Worm (Caenorhabditis elegans) whole organism, L3 larva: ENCODE data around the gene ZK662.2.

Experiments used
- R02D3.7 ChIP-seq: fragments of 150-350 bp; optimal IDR thresholded peaks from 2 replicates; lab custom pipeline; 2014; ENCODE audit warnings: missing biosample characterization, missing genetic modification characterization
- ZK546.5 ChIP-seq: sonication (generic microtip); optimal IDR thresholded peaks from 2 replicates; lab custom pipeline; 2017; ENCODE audit warnings: missing biosample characterization, missing genetic modification characterization
- ama-1 ChIP-seq: fragments of 150-350 bp; optimal IDR thresholded peaks from 2 replicates; lab custom pipeline; 2018
- ceh-16 ChIP-seq: sonication (generic microtip); optimal IDR thresholded peaks from 2 replicates; lab custom pipeline; 2017; ENCODE audit warnings: missing biosample characterization, missing genetic modification characterization
- ceh-28 ChIP-seq: fragments of 150-350 bp; optimal IDR thresholded peaks from 2 replicates; lab custom pipeline; 2014; ENCODE audit warnings: missing biosample characterization, missing genetic modification reagents, missing genetic modification characterization
- ceh-82 ChIP-seq: fragments of 150-350 bp; optimal IDR thresholded peaks from 2 replicates; lab custom pipeline; 2014; ENCODE audit warnings: missing biosample characterization, missing genetic modification characterization
- daf-12 ChIP-seq: fragments of 150-350 bp; optimal IDR thresholded peaks from 2 replicates; lab custom pipeline; 2014; ENCODE audit warnings: missing biosample characterization, missing genetic modification reagents, missing genetic modification characterization
- egl-27 ChIP-seq: sonication (generic microtip); optimal IDR thresholded peaks from 4 replicates; lab custom pipeline; 2017; ENCODE audit warnings: missing biosample characterization, missing genetic modification reagents, missing genetic modification characterization
- egl-5 ChIP-seq: fragments of 150-350 bp; optimal IDR thresholded peaks from 2 replicates; lab custom pipeline; 2017; ENCODE audit warnings: missing biosample characterization, missing genetic modification reagents, missing genetic modification characterization, inconsistent platforms
- elt-1 ChIP-seq: fragments of 150-350 bp; optimal IDR thresholded peaks from 2 replicates; lab custom pipeline; 2014; ENCODE audit warnings: missing biosample characterization, missing genetic modification characterization
- elt-3 ChIP-seq, 3 experiments: fragments of 150-350 bp in 1 of 3; sonication (generic microtip) in 2 of 3; optimal IDR thresholded peaks; 2 replicates in 2 of 3; 4 replicates in 1 of 3; lab custom pipeline; 2014 to 2017; ENCODE audit warnings: missing biosample characterization in 3 of 3, missing genetic modification characterization in 3 of 3
- eor-1 ChIP-seq, 2 experiments: fragments of 150-350 bp; optimal IDR thresholded peaks; 2 replicates each; lab custom pipeline; 2014 to 2018; ENCODE audit warnings: missing biosample characterization in 2 of 2, missing genetic modification characterization in 2 of 2
- fkh-10 ChIP-seq: sonication (generic microtip); optimal IDR thresholded peaks from 2 replicates; lab custom pipeline; 2017; ENCODE audit warnings: missing biosample characterization, missing genetic modification reagents, missing genetic modification characterization
- fkh-2 ChIP-seq: fragments of 150-350 bp; optimal IDR thresholded peaks from 2 replicates; lab custom pipeline; 2014; ENCODE audit warnings: missing biosample characterization, missing genetic modification reagents, missing genetic modification characterization
- hmg-11 ChIP-seq: sonication (generic microtip); optimal IDR thresholded peaks from 2 replicates; lab custom pipeline; 2016; ENCODE audit warnings: missing genetic modification characterization, missing compliant biosample characterization
- lin-15B ChIP-seq: fragments of 150-350 bp; optimal IDR thresholded peaks from 2 replicates; lab custom pipeline; 2014; ENCODE audit warnings: missing biosample characterization, missing genetic modification characterization
- lin-39 ChIP-seq: fragments of 150-350 bp; optimal IDR thresholded peaks from 2 replicates; lab custom pipeline; 2018; ENCODE audit warnings: missing biosample characterization, missing genetic modification reagents, missing genetic modification characterization
- mdl-1 ChIP-seq: fragments of 150-350 bp; optimal IDR thresholded peaks from 2 replicates; lab custom pipeline; 2014; ENCODE audit warnings: missing biosample characterization, missing genetic modification characterization
- mml-1 ChIP-seq: fragments of 150-350 bp; sonication (generic microtip); optimal IDR thresholded peaks from 3 replicates; lab custom pipeline; 2014; ENCODE audit warnings: missing biosample characterization, missing genetic modification characterization
- nfya-1 ChIP-seq: sonication (generic microtip); optimal IDR thresholded peaks from 2 replicates; lab custom pipeline; 2017; ENCODE audit warnings: missing genetic modification characterization, mild to moderate bottlenecking, missing compliant biosample characterization, antibody characterized with exemption, moderate library complexity; ENCODE audit not compliant: insufficient read depth
- nhr-12 ChIP-seq: fragments of 150-350 bp; optimal IDR thresholded peaks from 2 replicates; lab custom pipeline; 2014; ENCODE audit warnings: missing biosample characterization, missing genetic modification characterization
- nhr-23 ChIP-seq: fragments of 150-350 bp; optimal IDR thresholded peaks from 2 replicates; lab custom pipeline; 2014; ENCODE audit warnings: missing biosample characterization, missing genetic modification reagents, missing genetic modification characterization
- nhr-237 ChIP-seq: fragments of 150-350 bp; optimal IDR thresholded peaks from 2 replicates; lab custom pipeline; 2014; ENCODE audit warnings: missing biosample characterization, missing genetic modification characterization
- nhr-28 ChIP-seq: fragments of 150-350 bp; optimal IDR thresholded peaks from 2 replicates; lab custom pipeline; 2014; ENCODE audit warnings: missing biosample characterization, missing genetic modification characterization
- nhr-76 ChIP-seq: fragments of 150-350 bp; sonication (generic microtip); optimal IDR thresholded peaks from 5 replicates; lab custom pipeline; 2014; ENCODE audit warnings: missing biosample characterization, missing genetic modification characterization
- pha-4 ChIP-seq: fragments of 150-350 bp; optimal IDR thresholded peaks from 2 replicates; lab custom pipeline; 2014; ENCODE audit warnings: missing biosample characterization, missing genetic modification reagents, missing genetic modification characterization
- pqm-1 ChIP-seq: fragments of 150-350 bp; optimal IDR thresholded peaks from 2 replicates; lab custom pipeline; 2017; ENCODE audit warnings: missing biosample characterization, missing genetic modification characterization, inconsistent platforms
- sea-2 ChIP-seq: fragments of 150-350 bp; sonication (generic microtip); optimal IDR thresholded peaks from 4 replicates; lab custom pipeline; 2014; ENCODE audit warnings: missing biosample characterization, missing genetic modification reagents, missing genetic modification characterization
- snpc-4 ChIP-seq: fragments of 150-350 bp; optimal IDR thresholded peaks from 2 replicates; lab custom pipeline; 2014; ENCODE audit warnings: missing biosample characterization, missing genetic modification characterization
- tbx-2 ChIP-seq: sonication (generic microtip); optimal IDR thresholded peaks from 2 replicates; lab custom pipeline; 2016; ENCODE audit warnings: mild to moderate bottlenecking, missing genetic modification characterization, missing compliant biosample characterization
- unc-62 ChIP-seq: fragments of 150-350 bp; sonication (generic microtip); optimal IDR thresholded peaks from 4 replicates; lab custom pipeline; 2014; ENCODE audit warnings: missing biosample characterization, missing genetic modification reagents, missing genetic modification characterization
- zag-1 ChIP-seq: fragments of 150-350 bp; optimal IDR thresholded peaks from 2 replicates; lab custom pipeline; 2014; ENCODE audit warnings: missing biosample characterization, missing genetic modification characterization
- ztf-11 ChIP-seq: fragments of 150-350 bp; optimal IDR thresholded peaks from 2 replicates; lab custom pipeline; 2014; ENCODE audit warnings: missing biosample characterization, missing genetic modification characterization
- ztf-4 ChIP-seq: fragments of 150-350 bp; optimal IDR thresholded peaks from 2 replicates; lab custom pipeline; 2014; ENCODE audit warnings: missing biosample characterization, missing genetic modification characterization

The ZK662.2 gene

ce11 chrX:15666169-15666811 lies 30.2 kb upstream of the ZK662.2 start, which contains the start of gene pcdr-1:
Gene pcdr-1 (plus strand): TSS chrX:15666761.
- peak; percentile 7 for TF ChIP-seq nfya-1 (tag; lab: Kevin White, UChicago)
- no peak for TF ChIP-seq sea-2 (GFP tag; lab: Kevin White, UChicago)
- no peak for TF ChIP-seq zag-1 (tag; lab: Kevin White, UChicago)
- TF ChIP-seq, all 47 proteins: peak for 1

DNA sequence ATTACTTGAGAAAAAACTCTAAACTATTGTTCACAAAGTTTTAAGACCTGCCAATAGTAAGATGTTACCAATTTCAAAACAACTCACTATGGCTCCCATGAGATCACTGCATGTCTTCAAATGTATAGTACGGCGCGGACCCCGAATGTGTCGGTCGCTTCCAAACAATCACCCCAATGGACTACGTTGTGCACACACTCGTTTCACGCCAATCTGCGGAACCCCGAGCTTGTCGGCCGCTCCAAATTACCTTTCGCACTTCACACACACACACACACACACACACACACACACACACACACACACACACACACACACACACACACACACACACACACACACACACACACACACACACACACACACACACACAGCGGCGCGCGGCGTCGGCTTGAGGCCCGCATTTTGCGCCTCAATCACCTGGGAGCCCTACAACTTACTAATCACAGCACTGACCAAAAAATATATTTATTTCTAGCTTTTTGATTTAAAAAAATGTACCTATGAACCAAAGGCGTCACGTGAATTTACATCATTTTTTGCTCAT lies 28.4 kb upstream of the ZK662.2 start:
- no peak for TF ChIP-seq lin-15B (tag; lab: Kevin White, UChicago)
- TF ChIP-seq lin-39 (tag; lab: Kevin White, UChicago), result peak; percentile 9
- no peak for TF ChIP-seq ceh-16 (tag; lab: Kevin White, UChicago)
- TF ChIP-seq elt-1 (tag; lab: Kevin White, UChicago), result no peak
- TF ChIP-seq ztf-4 (tag; lab: Kevin White, UChicago), result no peak
- no peak for TF ChIP-seq nhr-28 (tag; lab: Kevin White, UChicago)

DNA sequence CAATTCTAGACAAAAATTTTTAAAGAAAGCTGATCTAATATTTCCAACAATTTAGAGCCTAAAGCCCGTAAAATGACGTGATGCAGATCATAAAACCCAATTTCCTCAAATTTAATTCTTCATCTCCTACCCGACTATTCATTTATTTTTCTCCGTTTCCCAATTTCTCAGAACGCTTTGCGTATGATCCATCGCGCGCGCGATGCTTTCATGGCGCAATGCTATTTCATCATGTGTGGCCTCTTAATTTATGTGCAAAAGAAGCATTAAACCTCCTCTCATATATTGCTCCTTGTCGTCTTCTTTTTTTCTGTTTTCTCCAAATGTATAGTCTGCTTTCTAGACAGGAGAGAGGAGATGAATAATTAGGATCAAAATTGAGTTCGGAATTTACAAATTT lies 27.8 kb upstream of the ZK662.2 start:
- TF ChIP-seq snpc-4 (tag; lab: Kevin White, UChicago) (no peak), tbx-2 (tag; lab: Kevin White, UChicago) (no peak), fkh-2 (tag; lab: Kevin White, UChicago) (no peak), sea-2 (GFP tag; lab: Kevin White, UChicago) (no peak), R02D3.7 (no peak), elt-3 (tag; optimal IDR thresholded peaks at IDR 0.05; lab: Kevin White, UChicago) (no peak), ama-1 (lab: Kevin White, UChicago) (no peak), egl-27 (no peak)
- TF ChIP-seq, all 47 proteins: peak for 0

DNA sequence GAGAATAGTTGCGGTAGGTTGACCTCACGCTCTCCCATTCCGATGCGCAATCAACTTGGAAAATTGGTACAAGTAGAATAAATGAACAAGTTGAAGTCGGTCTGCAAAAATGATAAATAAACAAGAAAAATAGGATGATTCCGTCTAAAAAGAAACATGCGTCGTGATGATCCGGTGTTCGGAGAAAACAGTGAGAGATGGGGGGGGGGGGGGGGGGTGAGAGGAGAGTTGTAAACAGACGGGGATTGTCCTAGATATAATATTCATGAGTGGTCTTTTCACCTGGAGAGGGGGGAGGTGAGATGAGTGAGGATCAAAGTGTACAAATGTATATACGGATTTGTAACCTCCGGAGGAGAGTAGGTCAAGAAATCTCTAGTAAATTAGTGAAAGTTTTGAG lies 20.9 kb upstream of the ZK662.2 start, which contains the start of gene F59D12.2:
Gene F59D12.2 (minus strand): TSS at position 101 of the 400 bp plus-strand sequence.
- TF ChIP-seq hmg-11 (tag; lab: Kevin White, UChicago) (no peak), fkh-2 (tag; lab: Kevin White, UChicago) (no peak), daf-12 (tag; lab: Kevin White, UChicago) (no peak), tbx-2 (tag; lab: Kevin White, UChicago) (no peak), egl-27 (no peak), mdl-1 (tag; lab: Kevin White, UChicago) (no peak), pha-4 (tag; lab: Kevin White, UChicago) (no peak), pqm-1 (tag; lab: Kevin White, UChicago) (no peak), eor-1 (tag; optimal IDR thresholded peaks at IDR 0.05; lab: Kevin White, UChicago) (no peak), ceh-28 (tag; lab: Kevin White, UChicago) (no peak), ztf-11 (tag; lab: Kevin White, UChicago) (no peak), fkh-10 (GFP tag; lab: Kevin White, UChicago) (no peak), nfya-1 (tag; lab: Kevin White, UChicago) (no peak), unc-62 (GFP tag; lab: Kevin White, UChicago) (no peak), nhr-23 (tag; lab: Kevin White, UChicago) (no peak), R02D3.7 (no peak), ZK546.5 (tag; lab: Kevin White, UChicago) (no peak), mml-1 (tag; lab: Kevin White, UChicago) (no peak)

- TF ChIP-seq nhr-12, result no peak
- TF ChIP-seq ztf-4 (tag; lab: Kevin White, UChicago), result no peak
- TF ChIP-seq nhr-237, result no peak
- TF ChIP-seq ceh-82, result no peak
- TF ChIP-seq fkh-10 (GFP tag; lab: Kevin White, UChicago), result no peak
- no peak for TF ChIP-seq egl-5
- TF ChIP-seq nhr-76 (tag; lab: Kevin White, UChicago), result no peak
- TF ChIP-seq egl-27, result no peak
Observed at ce11 chrX:15681393-15681792, 15.1 kb upstream of the ZK662.2 start, which contains the start of gene gpn-1. Gene gpn-1 (plus strand): TSS chrX:15681693.
